Fruit fly (Drosophila melanogaster) whole organism, prepupa: ENCODE results near the gene CG11382.

Experiments
- Blimp-1 ChIP-seq: fragments of 200-800 bp; sonication (Bioruptor generic); optimal IDR thresholded peaks from 3 replicates; lab custom pipeline; 2017; ENCODE audit warnings: missing biosample characterization, missing genetic modification characterization, mild to moderate bottlenecking, moderate library complexity, missing genetic modification reagents
- CG10669 ChIP-seq: fragments of 200-800 bp; sonication (Bioruptor generic); optimal IDR thresholded peaks from 3 replicates; lab custom pipeline; 2018; ENCODE audit warnings: missing biosample characterization, mild to moderate bottlenecking, missing genetic modification characterization, moderate library complexity
- CG11294 ChIP-seq: fragments of 200-800 bp; sonication (Bioruptor generic); IDR thresholded peaks from 2 replicates; pipeline ENCODE4 v1.3.6; 2022; ENCODE audit warnings: missing biosample characterization, missing genetic modification characterization
- CG11762 ChIP-seq: fragments of 200-800 bp; sonication (Bioruptor generic); optimal IDR thresholded peaks from 3 replicates; lab custom pipeline; 2016; ENCODE audit warnings: missing biosample characterization, missing genetic modification characterization; ENCODE audit not compliant: insufficient read depth
- CG11902 ChIP-seq: fragments of 200-800 bp; sonication (Bioruptor generic); optimal IDR thresholded peaks from 3 replicates; lab custom pipeline; 2016; ENCODE audit warnings: missing biosample characterization, missing genetic modification characterization
- CG15336 ChIP-seq: fragments of 200-800 bp; sonication (Bioruptor generic); IDR thresholded peaks from 2 replicates; pipeline ENCODE4 v1.3.6; 2022; ENCODE audit warnings: missing biosample characterization, missing genetic modification characterization
- CG1621 ChIP-seq: fragments of 200-800 bp; sonication (Bioruptor generic); optimal IDR thresholded peaks from 3 replicates; lab custom pipeline; 2018; ENCODE audit warnings: missing biosample characterization, mild to moderate bottlenecking, missing genetic modification characterization
- CG16779 ChIP-seq: fragments of 200-800 bp; sonication (Bioruptor generic); optimal IDR thresholded peaks from 3 replicates; lab custom pipeline; 2017; ENCODE audit warnings: missing biosample characterization, mild to moderate bottlenecking, missing genetic modification characterization
- CG3032 ChIP-seq: fragments of 200-800 bp; optimal IDR thresholded peaks from 2 replicates; lab custom pipeline; 2019; ENCODE audit warnings: missing biosample characterization, mild to moderate bottlenecking, missing genetic modification characterization, moderate library complexity
- CG4318 ChIP-seq: fragments of 200-800 bp; sonication (Bioruptor generic); optimal IDR thresholded peaks from 3 replicates; lab custom pipeline; 2017; ENCODE audit warnings: missing biosample characterization, mild to moderate bottlenecking, missing genetic modification characterization
- CG6163 ChIP-seq: fragments of 200-800 bp; sonication (Bioruptor generic); IDR thresholded peaks from 3 replicates; pipeline ENCODE4 v1.3.6; 2022; ENCODE audit warnings: missing biosample characterization, missing genetic modification characterization
- CG6276 ChIP-seq: fragments of 200-800 bp; sonication (Bioruptor generic); optimal IDR thresholded peaks from 2 replicates; lab custom pipeline; 2017; ENCODE audit warnings: missing biosample characterization, mild to moderate bottlenecking, missing genetic modification characterization
- CG6792 ChIP-seq: fragments of 200-800 bp; sonication (Bioruptor generic); optimal IDR thresholded peaks from 3 replicates; lab custom pipeline; 2016; ENCODE audit warnings: missing biosample characterization, missing genetic modification characterization
- CG6808 ChIP-seq: fragments of 200-800 bp; sonication (Bioruptor generic); optimal IDR thresholded peaks from 3 replicates; lab custom pipeline; 2017; ENCODE audit warnings: missing biosample characterization, missing genetic modification characterization, mild to moderate bottlenecking, moderate library complexity, missing genetic modification reagents
- CG7368 ChIP-seq: fragments of 200-800 bp; sonication (Bioruptor generic); optimal IDR thresholded peaks from 3 replicates; lab custom pipeline; 2016; ENCODE audit warnings: missing biosample characterization, missing genetic modification characterization
- CG8119 ChIP-seq: fragments of 200-800 bp; sonication (Bioruptor generic); IDR thresholded peaks from 3 replicates; pipeline ENCODE4 v1.3.6; 2022; ENCODE audit warnings: missing biosample characterization, missing genetic modification characterization
- CG8319 ChIP-seq: fragments of 200-800 bp; sonication (Bioruptor generic); optimal IDR thresholded peaks from 3 replicates; lab custom pipeline; 2016; ENCODE audit warnings: missing biosample characterization, missing genetic modification characterization
- CG9139 ChIP-seq: fragments of 200-800 bp; sonication (Bioruptor generic); optimal IDR thresholded peaks from 3 replicates; lab custom pipeline; 2017; ENCODE audit warnings: missing biosample characterization, mild to moderate bottlenecking, missing genetic modification characterization
- Eip75B ChIP-seq: fragments of 200-800 bp; sonication (Bioruptor generic); optimal IDR thresholded peaks from 3 replicates; lab custom pipeline; 2016; ENCODE audit warnings: missing biosample characterization, missing genetic modification characterization
- Eip78C ChIP-seq: fragments of 200-800 bp; sonication (Bioruptor generic); peaks from one replicate; lab custom pipeline; 2016; ENCODE audit warnings: missing biosample characterization, missing genetic modification characterization
- Eip93F ChIP-seq: fragments of 200-800 bp; sonication (Bioruptor generic); optimal IDR thresholded peaks from 2 replicates; lab custom pipeline; 2016; ENCODE audit warnings: missing biosample characterization, mild to moderate bottlenecking, missing genetic modification characterization
- Ets96B ChIP-seq: fragments of 200-800 bp; optimal IDR thresholded peaks from 2 replicates; lab custom pipeline; 2019; ENCODE audit warnings: missing biosample characterization, mild to moderate bottlenecking, missing genetic modification characterization, moderate library complexity
- Gug ChIP-seq: fragments of 200-800 bp; sonication (Bioruptor generic); IDR thresholded peaks from 2 replicates; pipeline ENCODE4 v1.3.6; 2022; ENCODE audit warnings: missing biosample characterization, missing genetic modification characterization
- Hr38 ChIP-seq: sonication (Bioruptor generic); optimal IDR thresholded peaks from 2 replicates; lab custom pipeline; 2016; ENCODE audit warnings: missing biosample characterization, missing genetic modification characterization
- Hr39 ChIP-seq: fragments of 200-800 bp; sonication (Bioruptor generic); optimal IDR thresholded peaks from 2 replicates; lab custom pipeline; 2016; ENCODE audit warnings: missing biosample characterization, missing genetic modification characterization
- Met ChIP-seq: fragments of 200-800 bp; sonication (Bioruptor generic); optimal IDR thresholded peaks from 3 replicates; lab custom pipeline; 2016; ENCODE audit warnings: missing biosample characterization, missing genetic modification characterization
- OdsH ChIP-seq: fragments of 200-800 bp; sonication (Bioruptor generic); optimal IDR thresholded peaks from 3 replicates; lab custom pipeline; 2016; ENCODE audit warnings: missing biosample characterization, missing genetic modification characterization
- Smox ChIP-seq: fragments of 200-800 bp; sonication (Bioruptor generic); optimal IDR thresholded peaks from 3 replicates; lab custom pipeline; 2016; ENCODE audit warnings: missing biosample characterization, missing genetic modification characterization
- achi ChIP-seq: fragments of 200-800 bp; sonication (Bioruptor generic); optimal IDR thresholded peaks from 3 replicates; lab custom pipeline; 2016; ENCODE audit warnings: missing biosample characterization, missing genetic modification characterization
- acj6 ChIP-seq: fragments of 200-800 bp; sonication (Bioruptor generic); optimal IDR thresholded peaks from 3 replicates; lab custom pipeline; 2016; ENCODE audit warnings: missing biosample characterization, missing genetic modification characterization
- cyc ChIP-seq: fragments of 200-800 bp; sonication (Bioruptor generic); optimal IDR thresholded peaks from 3 replicates; lab custom pipeline; 2016; ENCODE audit warnings: missing biosample characterization, missing genetic modification characterization
- esn ChIP-seq: fragments of 200-800 bp; sonication (Bioruptor generic); optimal IDR thresholded peaks from 2 replicates; lab custom pipeline; 2016; ENCODE audit warnings: missing biosample characterization, mild to moderate bottlenecking, missing genetic modification characterization, moderate library complexity
- fd59A ChIP-seq: fragments of 200-800 bp; sonication (Bioruptor generic); optimal IDR thresholded peaks from 2 replicates; lab custom pipeline; 2017; ENCODE audit warnings: missing biosample characterization, mild to moderate bottlenecking, missing genetic modification characterization, missing genetic modification reagents
- lz ChIP-seq: fragments of 200-800 bp; sonication (Bioruptor generic); optimal IDR thresholded peaks from 3 replicates; lab custom pipeline; 2016; ENCODE audit warnings: missing biosample characterization, missing genetic modification characterization
- net ChIP-seq: fragments of 200-800 bp; sonication (Bioruptor generic); optimal IDR thresholded peaks from 3 replicates; lab custom pipeline; 2016; ENCODE audit warnings: missing biosample characterization, missing genetic modification characterization
- pdm3 ChIP-seq: fragments of 200-800 bp; sonication (Bioruptor generic); optimal IDR thresholded peaks from 3 replicates; lab custom pipeline; 2016; ENCODE audit warnings: missing biosample characterization, missing genetic modification characterization
- salr ChIP-seq, 2 experiments: fragments of 200-800 bp; sonication (Bioruptor generic); optimal IDR thresholded peaks; 3 replicates each; lab custom pipeline; 2016 to 2018; ENCODE audit warnings: missing biosample characterization in 2 of 2, missing genetic modification characterization in 2 of 2, mild to moderate bottlenecking in 1 of 2
- svp ChIP-seq: fragments of 200-800 bp; sonication (Bioruptor generic); peaks from one replicate; lab custom pipeline; 2016; ENCODE audit warnings: missing biosample characterization, missing genetic modification characterization

CG11382 gene

dm6 chrX:1197862-1198261 is 11.9 kb upstream of the CG11382 start (continued):
- TF ChIP-seq CG11294 (GFP tag; lab: Robert Waterston, UW), result 0 out of 2 replicates have a peak, but pooled peaks have one; percentile 25
- peak; percentile 82 for TF ChIP-seq CG8119 (GFP tag; lab: Robert Waterston, UW)
- TF ChIP-seq CG10669 (GFP tag; lab: Kevin White, UChicago), result no peak
- TF ChIP-seq fd59A, result no peak
- no peak for TF ChIP-seq Hr39 (GFP tag; lab: Kevin White, UChicago)
- TF ChIP-seq salr (GFP tag; optimal IDR thresholded peaks at IDR 0.05; lab: Kevin White, UChicago), result no peak
- TF ChIP-seq cyc, result no peak
- TF ChIP-seq CG6163 (GFP tag; lab: Robert Waterston, UW), result no peak
- no peak for TF ChIP-seq svp (GFP tag; lab: Kevin White, UChicago)
- TF ChIP-seq CG6808 (GFP tag; lab: Kevin White, UChicago), result no peak

dm6 chrX:1199246-1199645 is 10.5 kb upstream of the CG11382 start, which contains the start of gene CG14625:
TSS of gene CG14625 (plus strand) at chrX:1199546.
- no peak for TF ChIP-seq svp (GFP tag; lab: Kevin White, UChicago)
- TF ChIP-seq CG15336 (GFP tag; lab: Robert Waterston, UW), result no peak
- no peak for TF ChIP-seq Blimp-1
- TF ChIP-seq CG3032, result no peak
- no peak for TF ChIP-seq Eip78C
- TF ChIP-seq CG1621, result no peak
- TF ChIP-seq OdsH, result no peak
- no peak for TF ChIP-seq CG6792
- no peak for TF ChIP-seq Eip93F (GFP tag; lab: Kevin White, UChicago)
- no peak for TF ChIP-seq CG4318 (GFP tag; lab: Kevin White, UChicago)
- no peak for TF ChIP-seq esn (GFP tag; lab: Kevin White, UChicago)
- TF ChIP-seq fd59A, result no peak
- no peak for TF ChIP-seq pdm3 (GFP tag; lab: Kevin White, UChicago)
- no peak for TF ChIP-seq CG11902
- no peak for TF ChIP-seq CG6163 (GFP tag; lab: Robert Waterston, UW)
- TF ChIP-seq Ets96B (tag; lab: Kevin White, UChicago), result no peak
- TF ChIP-seq CG9139 (GFP tag; lab: Kevin White, UChicago), result no peak
- no peak for TF ChIP-seq Gug
- no peak for TF ChIP-seq CG11762 (GFP tag; lab: Kevin White, UChicago)

dm6 chrX:1203477-1203876 is 6.3 kb upstream of the CG11382 start, which contains the start of gene CG11381:
TSS of gene CG11381 (plus strand) at chrX:1203777.
- TF ChIP-seq Eip75B (GFP tag; lab: Kevin White, UChicago), result no peak
- TF ChIP-seq Hr38 (GFP tag; lab: Kevin White, UChicago), result no peak
- no peak for TF ChIP-seq CG16779 (tag; lab: Kevin White, UChicago)
- TF ChIP-seq CG15336 (GFP tag; lab: Robert Waterston, UW), result no peak
- TF ChIP-seq net (GFP tag; lab: Kevin White, UChicago), result no peak
- no peak for TF ChIP-seq CG9139 (GFP tag; lab: Kevin White, UChicago)
- no peak for TF ChIP-seq lz
- TF ChIP-seq OdsH, result no peak
- TF ChIP-seq achi (GFP tag; lab: Kevin White, UChicago), result no peak
- TF ChIP-seq CG7368 (GFP tag; lab: Kevin White, UChicago), result no peak
- no peak for TF ChIP-seq CG8319 (GFP tag; lab: Kevin White, UChicago)
- TF ChIP-seq CG3032, result no peak
- no peak for TF ChIP-seq Eip78C
- TF ChIP-seq Met (GFP tag; lab: Kevin White, UChicago), result no peak
- no peak for TF ChIP-seq CG10669 (GFP tag; lab: Kevin White, UChicago)
- TF ChIP-seq CG6276 (GFP tag; lab: Kevin White, UChicago), result no peak
- no peak for TF ChIP-seq Smox (GFP tag; lab: Kevin White, UChicago)
- TF ChIP-seq Eip93F (GFP tag; lab: Kevin White, UChicago), result no peak
- no peak for TF ChIP-seq acj6 (GFP tag; lab: Kevin White, UChicago)
